Fruit fly (Drosophila melanogaster) whole organism: Measurements from ENCODE around the gene Atg12.
A peak's percentile ranks its signal among the peaks of the same experiment; 100 is the strongest.

Source experiments
- CG8478 ChIP-seq: fragments of >200 bp; optimal IDR thresholded peaks from 2 replicates; lab custom pipeline; 2018; ENCODE audit warnings: inconsistent platforms
- Dll ChIP-seq: fragments of >200 bp; optimal IDR thresholded peaks from 2 replicates; lab custom pipeline; 2017
- EcR ChIP-seq, 2 experiments: fragments of >200 bp; optimal IDR thresholded peaks; 2 replicates each; lab custom pipeline; 2017; ENCODE audit warnings: missing biosample characterization in 2 of 2, missing genetic modification characterization in 2 of 2, missing genetic modification reagents in 2 of 2
- pan ChIP-seq: fragments of >200 bp; optimal IDR thresholded peaks from 2 replicates; lab custom pipeline; 2017
- psq ChIP-seq: fragments of >200 bp; optimal IDR thresholded peaks from 2 replicates; lab custom pipeline; 2017
- usp ChIP-seq: fragments of >200 bp; optimal IDR thresholded peaks from 2 replicates; lab custom pipeline; 2017; ENCODE audit warnings: missing biosample characterization, missing genetic modification characterization, mixed read lengths

Gene Atg12

dm6 chr3L:12162156-12162682 is 25.5 kb downstream of the Atg12 start:
- TF ChIP-seq CG8478 (lab: Kevin White, UChicago) = no peak
- TF ChIP-seq usp = no peak
- TF ChIP-seq pan (lab: Kevin White, UChicago) = no peak

DNA sequence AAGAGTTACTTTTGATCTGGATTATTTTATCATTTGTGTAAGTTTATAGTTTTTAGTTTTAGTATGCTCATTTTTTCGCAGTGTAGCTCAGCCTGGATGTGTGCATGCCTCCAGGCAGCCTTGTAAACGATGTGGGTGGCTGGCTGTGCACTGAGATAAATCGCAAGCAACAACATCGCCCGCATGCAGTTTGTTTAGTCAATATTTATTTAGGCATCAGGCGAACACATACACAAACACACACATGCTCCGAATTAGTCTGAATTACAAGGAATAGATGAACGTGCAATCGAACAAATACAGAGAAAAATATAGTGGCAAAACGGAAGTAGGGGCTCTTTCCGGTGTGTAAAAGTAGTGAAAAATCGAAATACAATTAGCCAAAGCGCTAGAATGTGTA is 26.3 kb downstream of the Atg12 start:
- no peak for TF ChIP-seq EcR (GFP tag; optimal IDR thresholded peaks at IDR 0.05; lab: Kevin White, UChicago)
- no peak for TF ChIP-seq CG8478 (lab: Kevin White, UChicago)
- no peak for TF ChIP-seq usp
- TF ChIP-seq psq (lab: Kevin White, UChicago) = no peak
- TF ChIP-seq Dll (lab: Kevin White, UChicago) = no peak
- no peak for TF ChIP-seq pan (lab: Kevin White, UChicago)

- TF ChIP-seq Dll (lab: Kevin White, UChicago) (peak; percentile 31), psq (lab: Kevin White, UChicago) (no peak)
Observed at dm6 chr3L:12163693-12164092, 26.9 kb downstream of the Atg12 start, which contains the start of gene CG9760. CG9760 (minus strand) TSS chr3L:12163735.

DNA sequence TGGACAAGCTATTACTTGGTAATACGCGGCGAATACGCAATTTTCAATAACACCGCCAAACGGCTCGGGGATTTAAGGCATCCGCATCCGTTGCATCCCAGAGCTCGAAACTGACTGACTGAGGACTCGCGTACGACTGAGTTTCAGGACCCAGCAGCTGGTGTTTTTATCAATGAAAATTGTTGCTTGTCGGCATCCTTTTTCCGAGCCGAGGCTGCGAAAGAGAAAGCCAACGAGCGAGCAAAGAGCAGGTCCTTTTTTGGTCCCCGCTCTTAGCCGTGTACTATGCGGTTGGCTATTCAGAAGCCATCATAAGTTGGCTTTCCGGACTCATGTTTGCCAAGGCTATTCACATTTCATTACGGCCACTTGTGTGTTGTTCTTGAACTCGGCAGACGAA is 38.6 kb downstream of the Atg12 start, which contains the start of gene Rh7:
Gene Rh7 (minus strand): TSS at position 101 of the 400 bp plus-strand sequence.
- TF ChIP-seq EcR (GFP tag; optimal IDR thresholded peaks at IDR 0.05; lab: Kevin White, UChicago) (no peak), pan (lab: Kevin White, UChicago) (no peak), CG8478 (lab: Kevin White, UChicago) (no peak), Dll (lab: Kevin White, UChicago) (no peak), psq (lab: Kevin White, UChicago) (no peak), usp (no peak)

DNA sequence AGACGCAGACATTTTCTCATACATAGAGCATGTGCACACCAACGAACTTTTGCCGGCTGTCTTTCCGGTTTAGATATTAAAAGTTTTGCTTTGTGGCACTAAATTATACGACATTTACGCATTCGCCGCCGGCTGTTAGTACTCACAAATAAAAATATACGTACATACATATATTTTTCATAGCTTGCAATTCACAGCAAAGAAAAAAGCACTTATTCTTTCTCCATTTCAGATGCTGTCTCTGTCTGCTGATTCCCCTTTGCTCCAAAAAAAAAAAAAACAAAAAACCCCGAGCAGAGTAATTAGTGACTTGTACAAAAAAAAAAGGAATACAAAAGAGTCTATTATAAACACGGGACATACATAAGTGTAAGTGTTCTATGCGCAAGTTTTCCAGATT is 40.5 kb downstream of the Atg12 start, which contains the start of gene CAH2:
Gene CAH2 (plus strand): TSS at position 301 of the 400 bp plus-strand sequence.
- no peak for TF ChIP-seq EcR (GFP tag; optimal IDR thresholded peaks at IDR 0.05; lab: Kevin White, UChicago)
- TF ChIP-seq CG8478 (lab: Kevin White, UChicago) = no peak
- no peak for TF ChIP-seq pan (lab: Kevin White, UChicago)
- TF ChIP-seq psq (lab: Kevin White, UChicago) = no peak
- TF ChIP-seq usp = no peak
- no peak for TF ChIP-seq Dll (lab: Kevin White, UChicago)

DNA sequence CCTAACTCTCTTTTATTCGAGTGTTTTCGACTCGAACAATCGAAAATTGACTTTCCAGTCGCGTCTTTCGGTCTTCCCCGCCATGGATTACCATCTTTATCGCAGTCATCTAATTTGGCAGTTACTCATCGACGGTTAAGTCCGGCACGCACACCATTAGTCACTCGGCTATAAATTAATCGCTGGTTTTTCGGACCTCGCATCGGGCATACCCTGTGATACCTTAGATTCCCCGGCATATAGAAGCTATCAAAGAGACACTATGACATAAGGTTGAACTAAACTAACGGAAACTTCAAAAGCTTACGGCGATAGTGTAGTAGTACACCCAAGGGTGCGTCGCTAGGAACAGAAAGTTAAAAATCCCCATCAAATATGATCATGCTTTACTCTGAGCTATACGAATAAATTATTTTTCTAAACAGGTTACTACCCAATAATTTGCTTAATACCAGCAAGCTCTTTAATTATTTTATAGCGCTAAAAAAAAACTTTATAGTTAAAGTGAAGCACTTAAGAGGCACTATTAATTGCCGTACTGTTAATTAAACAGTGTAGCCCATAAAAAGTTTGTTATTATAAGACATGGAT is 42.2 kb downstream of the Atg12 start:
- TF ChIP-seq pan (lab: Kevin White, UChicago) = no peak

DNA sequence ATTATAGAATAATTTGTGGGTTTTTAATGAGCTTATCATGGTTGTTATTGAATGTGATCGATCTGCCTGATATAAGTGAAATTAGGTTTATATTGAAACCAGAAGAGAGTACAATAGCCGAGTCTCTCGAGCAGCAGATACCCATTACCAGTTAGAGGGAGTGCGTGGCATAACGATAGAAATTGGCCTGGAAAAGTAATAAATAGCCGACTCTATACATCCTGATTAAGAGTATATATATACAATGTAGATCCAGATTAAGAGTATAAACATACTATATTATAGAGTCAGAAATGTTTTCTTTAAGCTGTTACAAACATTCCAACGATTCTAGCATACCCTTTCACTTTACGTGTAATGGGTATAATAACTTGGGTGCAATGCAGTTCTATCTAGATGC is 47.2 kb downstream of the Atg12 start:
- TF ChIP-seq pan (lab: Kevin White, UChicago) (no peak), usp (no peak), CG8478 (lab: Kevin White, UChicago) (no peak), Dll (lab: Kevin White, UChicago) (no peak), psq (lab: Kevin White, UChicago) (no peak), EcR (GFP tag; optimal IDR thresholded peaks at IDR 0.05; lab: Kevin White, UChicago) (no peak)

DNA sequence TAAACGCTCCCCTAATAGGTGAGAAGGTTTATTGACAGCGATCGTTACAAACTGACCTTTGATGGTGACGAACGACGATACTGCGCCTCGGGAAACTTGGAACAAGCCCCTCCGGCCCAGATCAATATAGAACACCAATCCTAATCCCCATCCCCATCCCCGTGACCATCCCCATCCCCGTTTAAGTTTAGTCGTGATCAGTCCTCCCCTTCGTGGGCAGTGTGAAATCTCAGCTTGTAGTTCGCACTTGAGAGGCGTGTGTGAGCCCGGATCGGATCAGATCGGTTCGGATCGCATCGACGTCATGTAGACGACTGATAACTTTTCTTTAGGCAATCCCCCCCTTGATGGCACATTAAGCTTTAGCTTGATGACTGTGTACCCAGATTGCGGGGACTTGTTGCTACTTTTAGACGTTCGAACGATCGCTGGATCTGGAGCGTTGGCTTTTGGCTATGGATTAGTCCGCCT is 47.8 kb downstream of the Atg12 start, which contains the start of gene Miox:
Gene Miox (plus strand): TSS at position 421 of the 471 bp plus-strand sequence.
- TF ChIP-seq psq (lab: Kevin White, UChicago) = no peak
- no peak for TF ChIP-seq EcR (GFP tag; optimal IDR thresholded peaks at IDR 0.05; lab: Kevin White, UChicago)
- TF ChIP-seq usp = no peak
- TF ChIP-seq Dll (lab: Kevin White, UChicago) = no peak
- TF ChIP-seq CG8478 (lab: Kevin White, UChicago) = no peak
- no peak for TF ChIP-seq pan (lab: Kevin White, UChicago)

dm6 chr3L:12185336-12185735 is 48.6 kb downstream of the Atg12 start:
- TF ChIP-seq pan (lab: Kevin White, UChicago) (no peak), EcR (GFP tag; optimal IDR thresholded peaks at IDR 0.05; lab: Kevin White, UChicago) (no peak), usp (no peak), psq (lab: Kevin White, UChicago) (no peak), Dll (lab: Kevin White, UChicago) (no peak), CG8478 (lab: Kevin White, UChicago) (no peak)
